Worm (Caenorhabditis elegans): Measurements from ENCODE around the gene F01F1.2.

DNA sequence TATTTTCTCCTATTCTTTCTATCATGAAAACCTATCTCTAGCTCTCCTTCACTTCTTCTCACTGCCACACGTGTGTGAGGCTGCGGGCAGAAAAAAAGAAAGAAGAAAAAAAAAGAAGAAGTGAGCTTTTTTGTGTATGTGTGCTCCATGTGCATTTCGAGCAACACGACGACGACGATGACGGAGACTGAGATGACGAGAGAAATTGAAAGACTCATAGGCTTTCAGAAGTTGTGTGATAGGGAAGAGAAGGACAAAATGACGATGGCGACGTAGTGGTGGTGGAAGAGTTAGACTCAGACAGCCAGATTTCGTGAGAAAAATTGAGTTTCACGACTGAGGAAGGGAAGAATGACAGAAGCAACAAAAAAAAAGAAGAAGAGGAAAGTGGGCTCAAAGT, 32.9 kb upstream of the F01F1.2 start:
- TF ChIP-seq skn-1 (tag; optimal IDR thresholded peaks at IDR 0.05) (no peak), unc-39 (tag; optimal IDR thresholded peaks at IDR 0.05) (no peak), ceh-82 (tag; optimal IDR thresholded peaks at IDR 0.05) (no peak)
